Worm (Caenorhabditis elegans): Measurements from ENCODE around the gene Y41E3.7.
A peak's percentile ranks its signal among the peaks of the same experiment; 100 is the strongest.
"Not testable (repeated sequence)": the region's sequence is repeated elsewhere in the genome, so short reads cannot be mapped to it uniquely, and the experiment has no call there.

Gene Y41E3.7

DNA sequence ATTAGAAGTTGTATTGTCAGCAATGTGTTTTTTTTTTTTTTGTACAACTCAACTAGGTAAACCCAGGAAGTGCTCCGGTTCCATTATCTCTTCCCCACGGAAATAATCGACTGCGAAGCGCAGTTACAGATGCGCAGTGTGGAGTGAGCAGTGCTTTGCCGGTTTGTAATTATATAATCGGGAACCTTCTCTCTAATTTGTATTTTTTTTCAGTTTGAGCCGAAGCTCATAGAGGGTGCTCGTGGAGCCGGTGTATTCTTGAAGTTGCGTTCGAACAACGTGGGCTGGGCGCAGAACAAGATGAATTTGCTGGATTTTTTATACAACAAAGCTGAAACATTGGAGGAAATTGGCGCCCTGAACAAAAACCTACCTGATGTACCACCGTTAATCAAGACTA, 44.2 kb downstream of the Y41E3.7 start, which contains the start of gene Y41E3.13:
Gene Y41E3.13 (plus strand): TSS at position 301 of the 400 bp plus-strand sequence.
- TF ChIP-seq attf-5 (GFP tag; optimal IDR thresholded peaks at IDR 0.05): no peak
- no peak for TF ChIP-seq Y53G8AR.9 (GFP tag; conservative IDR thresholded peaks at IDR 0.05)
- TF ChIP-seq C17E4.6 (GFP tag; IDR thresholded peaks at IDR 0.05): no peak
- TF ChIP-seq tbx-9 (tag; optimal IDR thresholded peaks at IDR 0.05; ENCODE audit: borderline replicate concordance): no peak
- TF ChIP-seq hsf-1 (GFP tag; IDR thresholded peaks at IDR 0.05): no peak
- TF ChIP-seq athp-1 (tag; optimal IDR thresholded peaks at IDR 0.05): no peak
- no peak for TF ChIP-seq ztf-22 (GFP tag; optimal IDR thresholded peaks at IDR 0.05)
- TF ChIP-seq madf-10 (tag; optimal IDR thresholded peaks at IDR 0.05): no peak
- no peak for TF ChIP-seq somi-1 (GFP tag; optimal IDR thresholded peaks at IDR 0.05)
- TF ChIP-seq ceh-100 (GFP tag; IDR thresholded peaks at IDR 0.05): no peak
- TF ChIP-seq snpc-1.1 (tag; optimal IDR thresholded peaks at IDR 0.05; ENCODE audit: insufficient read depth): no peak
- TF ChIP-seq madf-6 (GFP tag; IDR thresholded peaks at IDR 0.05): no peak
- no peak for TF ChIP-seq mxl-1 (tag; optimal IDR thresholded peaks at IDR 0.05)
- TF ChIP-seq hmg-1.2 (GFP tag; IDR thresholded peaks at IDR 0.05): no peak
- no peak for TF ChIP-seq F52B5.7 (tag; optimal IDR thresholded peaks at IDR 0.05)
- no peak for TF ChIP-seq C06A6.2 (GFP tag; conservative IDR thresholded peaks at IDR 0.05)
- no peak for TF ChIP-seq rcor-1 (GFP tag; IDR thresholded peaks at IDR 0.05)
- no peak for TF ChIP-seq gei-17 (GFP tag; optimal IDR thresholded peaks at IDR 0.05)
- no peak for TF ChIP-seq madf-8 (GFP tag; conservative IDR thresholded peaks at IDR 0.05)
- TF ChIP-seq cebp-1 (GFP tag; IDR thresholded peaks at IDR 0.05): no peak
- TF ChIP-seq cebp-1 (tag; optimal IDR thresholded peaks at IDR 0.05): no peak

DNA sequence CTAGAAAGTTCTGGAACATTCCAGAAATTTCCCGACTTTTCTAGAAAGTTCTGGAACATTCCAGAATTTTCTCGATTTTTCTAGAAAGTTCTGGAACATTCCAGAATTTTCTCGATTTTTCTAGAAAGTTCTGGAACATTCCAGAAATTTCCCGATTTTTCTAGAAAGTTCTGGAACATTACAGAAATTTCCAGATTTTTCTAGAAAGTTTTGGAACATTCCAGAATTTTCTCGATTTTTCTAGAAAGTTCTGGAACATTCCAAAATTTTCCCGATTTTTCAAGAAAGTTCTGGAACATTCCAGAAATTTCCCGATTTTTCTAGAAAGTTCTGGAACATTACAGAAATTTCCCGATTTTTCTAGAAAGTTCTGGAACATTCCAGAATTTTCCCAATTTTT, 45.3 kb downstream of the Y41E3.7 start:
- TF ChIP-seq hmg-20 (GFP tag; IDR thresholded peaks at IDR 0.05) (0 out of 2 replicates have a peak, but pooled peaks have one; percentile 11), K11D2.4 (GFP tag; IDR thresholded peaks at IDR 0.05) (peak; percentile 53; the same call in 1 of the 2 replicates), snpc-4 (tag; optimal IDR thresholded peaks at IDR 0.05) (peak in 1 of 4 experiments; percentile 88), aptf-2 (GFP tag; conservative IDR thresholded peaks at IDR 0.05) (peak; percentile 88), F33H1.4 (GFP tag; IDR thresholded peaks at IDR 0.05) (peak; percentile 72), madf-8 (GFP tag; conservative IDR thresholded peaks at IDR 0.05) (peak; percentile 63), ztf-28 (GFP tag; IDR thresholded peaks at IDR 0.05) (peak; percentile 93), lin-26 (GFP tag; IDR thresholded peaks at IDR 0.05) (peak; percentile 96), bed-2 (GFP tag; IDR thresholded peaks at IDR 0.05) (0 out of 2 replicates have a peak, but pooled peaks have one; percentile 44), C17E4.6 (GFP tag; IDR thresholded peaks at IDR 0.05) (peak; percentile 90), lin-54 (GFP tag; optimal IDR thresholded peaks at IDR 0.05) (peak; percentile 53), tbp1 (GFP tag; optimal IDR thresholded peaks at IDR 0.05) (peak; percentile 62), mel-28 (tag; optimal IDR thresholded peaks at IDR 0.05; ENCODE audit: borderline replicate concordance) (peak; percentile 83), hsf-1 (GFP tag; IDR thresholded peaks at IDR 0.05) (peak; percentile 100), dox-1 (GFP tag; IDR thresholded peaks at IDR 0.05) (peak; percentile 100), F37B4.10 (GFP tag; IDR thresholded peaks at IDR 0.05) (peak; percentile 94; the same call in 1 of the 2 replicates), F39B2.1 (GFP tag; IDR thresholded peaks at IDR 0.05) (peak; percentile 95), ceh-40 (GFP tag; IDR thresholded peaks at IDR 0.05) (peak; percentile 97), lsl-1 (GFP tag; optimal IDR thresholded peaks at IDR 0.05) (peak; percentile 53), mcd-1 (GFP tag; IDR thresholded peaks at IDR 0.05) (peak; percentile 62; the same call in 1 of the 2 replicates), egrh-3 (GFP tag; IDR thresholded peaks at IDR 0.05) (peak; percentile 93), Y67H2A.10 (GFP tag; conservative IDR thresholded peaks at IDR 0.05) (peak; percentile 95), attf-6 (GFP tag; IDR thresholded peaks at IDR 0.05) (peak; percentile 99), hmg-1.2 (GFP tag; IDR thresholded peaks at IDR 0.05) (0 out of 2 replicates have a peak, but pooled peaks have one; percentile 13), Y56A3A.18 (GFP tag; IDR thresholded peaks at IDR 0.05) (peak; percentile 92), rpc-1 (optimal IDR thresholded peaks at IDR 0.05) (peak; percentile 39), ceh-91 (GFP tag; IDR thresholded peaks at IDR 0.05) (peak; percentile 79), D2030.7 (GFP tag; IDR thresholded peaks at IDR 0.05) (peak; percentile 97), ceh-100 (GFP tag; IDR thresholded peaks at IDR 0.05) (peak; percentile 84), Y95B8A.8 (GFP tag; IDR thresholded peaks at IDR 0.05) (peak; percentile 98), Y53G8AR.9 (GFP tag; conservative IDR thresholded peaks at IDR 0.05) (peak; percentile 87)
- TF ChIP-seq snpc-4 (GFP tag; optimal IDR thresholded peaks at IDR 0.05); rpc-1 (tag; optimal IDR thresholded peaks at IDR 0.05): not testable (repeated sequence)

Measured in whole organism, young adult.